Worm (Caenorhabditis elegans): ENCODE results near the gene H21P03.10.

Gene H21P03.10

DNA sequence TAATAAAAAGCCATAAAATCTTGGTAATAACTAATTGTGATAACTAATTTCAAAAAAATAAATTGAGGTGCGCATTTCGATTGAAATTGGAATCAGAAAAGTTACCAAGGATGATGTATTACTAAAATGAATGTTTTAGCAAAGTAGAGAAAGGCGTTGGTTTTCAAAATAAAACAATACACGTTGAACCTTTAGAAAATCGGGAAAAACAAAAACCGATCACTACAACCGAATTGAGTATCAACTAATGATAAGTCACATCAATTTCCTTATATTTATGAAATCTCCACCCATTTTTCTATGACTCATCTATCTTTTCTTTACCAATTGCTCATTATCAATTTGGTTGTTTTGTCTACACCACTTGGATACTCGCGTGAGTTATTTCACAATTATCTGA, at the start of gene H21P03.10:
Gene H21P03.10, plus strand, starts transcription at position 301 of the 400 bp plus-strand sequence.
- TF ChIP-seq unc-62 (GFP tag; optimal IDR thresholded peaks at IDR 0.05) = no peak

DNA sequence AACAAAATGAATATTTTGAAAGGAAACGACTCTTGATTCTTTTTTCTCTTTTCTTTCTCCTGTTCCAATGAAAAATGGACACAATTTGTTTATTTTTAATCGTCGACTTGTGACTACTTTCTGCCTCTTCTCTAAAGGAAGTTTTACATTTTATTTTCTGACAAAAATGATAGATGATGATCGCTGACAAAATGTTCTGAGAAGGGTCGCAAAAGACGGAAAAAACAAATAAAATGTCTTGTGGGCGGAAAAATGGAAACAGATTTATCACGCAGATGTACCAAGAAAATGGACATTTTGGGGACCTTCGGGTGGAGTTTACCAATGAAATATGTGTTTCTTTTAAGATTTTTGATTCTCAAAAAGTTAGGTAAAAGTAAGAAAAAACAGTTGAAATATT, 47.6 kb upstream of the H21P03.10 start:
- TF ChIP-seq unc-62 (GFP tag; optimal IDR thresholded peaks at IDR 0.05) = no peak

DNA sequence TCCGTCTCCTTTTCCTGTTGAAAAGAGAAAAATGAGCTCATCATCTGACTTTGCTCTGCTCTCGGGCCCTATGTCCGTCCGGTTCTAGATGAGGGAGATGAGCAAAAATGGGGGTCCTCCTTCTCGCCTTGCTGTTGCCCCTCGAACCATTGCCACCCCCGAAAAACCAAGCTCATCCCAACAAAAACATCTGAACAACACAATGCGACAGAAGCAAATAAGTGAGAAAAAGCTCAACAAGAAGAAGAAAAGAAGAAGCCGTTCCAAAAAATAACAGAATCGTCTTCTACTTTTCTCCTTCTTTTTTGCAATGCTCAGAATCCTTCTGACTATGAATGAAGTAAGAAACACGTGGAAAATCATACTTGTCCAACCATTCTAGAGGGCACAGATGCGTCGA, 44.7 kb upstream of the H21P03.10 start:
- TF ChIP-seq unc-62 (GFP tag; optimal IDR thresholded peaks at IDR 0.05) = no peak

DNA sequence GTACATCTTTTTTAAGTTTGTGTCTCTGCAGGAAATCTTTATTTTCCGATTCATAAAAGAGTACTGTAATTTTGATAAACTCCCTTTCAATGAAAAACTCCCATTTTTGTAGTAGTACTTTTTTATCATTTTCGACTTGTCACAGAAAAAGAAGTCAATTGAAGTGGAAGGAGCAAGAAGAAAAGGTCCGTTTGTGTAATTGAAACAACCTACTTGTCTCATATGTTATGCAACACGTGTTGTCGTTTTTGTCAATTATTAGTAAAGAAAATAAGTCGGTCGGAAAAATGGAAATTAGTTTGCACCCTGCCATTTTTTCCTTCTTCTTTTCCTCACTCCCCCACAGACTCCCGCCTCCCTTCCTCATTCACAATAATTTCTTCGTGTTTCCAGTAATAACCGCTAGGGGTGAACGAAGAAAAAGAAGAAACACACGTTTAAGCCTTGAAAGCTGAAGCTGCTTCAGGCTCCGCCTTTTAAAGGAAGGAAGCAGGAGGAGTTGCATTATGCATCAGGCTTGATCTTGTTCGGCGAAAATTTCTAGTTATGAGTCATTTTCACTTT, 41.7 kb upstream of the H21P03.10 start:
- no peak for TF ChIP-seq unc-62 (GFP tag; optimal IDR thresholded peaks at IDR 0.05)

DNA sequence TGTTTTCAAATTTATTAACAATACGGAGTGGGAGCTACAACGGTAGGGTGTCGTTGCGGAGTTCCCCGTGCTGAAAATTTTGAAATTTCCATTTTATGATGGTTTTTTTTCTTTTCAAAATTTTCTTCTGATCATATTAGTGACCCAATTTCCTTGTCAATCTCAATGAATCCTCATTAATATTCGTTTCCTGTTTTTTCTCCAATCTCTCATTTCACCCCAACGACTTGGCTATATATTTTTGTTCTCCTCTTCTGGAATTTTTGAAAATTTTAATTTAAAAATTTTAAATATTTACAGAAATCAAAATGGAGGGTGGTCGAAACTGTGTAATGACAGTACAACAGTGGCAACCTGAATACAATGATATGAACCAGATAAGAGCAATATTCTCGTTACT, 40.8 kb upstream of the H21P03.10 start, which contains the start of gene npr-3:
Gene npr-3, plus strand, starts transcription at position 301 of the 400 bp plus-strand sequence.
- no peak for TF ChIP-seq unc-62 (GFP tag; optimal IDR thresholded peaks at IDR 0.05)

DNA sequence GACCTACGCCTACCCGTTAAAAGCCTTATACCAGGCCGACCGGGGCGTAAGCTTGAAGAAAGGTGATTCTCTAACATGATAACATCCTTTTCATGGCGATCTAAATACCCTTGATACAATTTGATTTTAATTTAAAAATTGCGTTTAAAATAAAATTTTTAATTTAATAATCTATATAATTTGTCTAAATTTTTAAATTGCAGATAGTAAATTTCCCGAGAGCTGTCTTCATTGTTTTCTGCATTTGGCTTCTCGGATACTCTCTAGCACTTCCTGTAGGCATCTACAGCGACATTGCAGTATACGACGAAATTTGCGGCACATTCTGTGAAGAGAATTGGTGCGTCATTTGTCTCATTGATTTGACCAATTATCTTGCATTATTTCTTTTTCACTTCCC, 39.2 kb upstream of the H21P03.10 start:
- TF ChIP-seq unc-62 (GFP tag; optimal IDR thresholded peaks at IDR 0.05) = no peak

DNA sequence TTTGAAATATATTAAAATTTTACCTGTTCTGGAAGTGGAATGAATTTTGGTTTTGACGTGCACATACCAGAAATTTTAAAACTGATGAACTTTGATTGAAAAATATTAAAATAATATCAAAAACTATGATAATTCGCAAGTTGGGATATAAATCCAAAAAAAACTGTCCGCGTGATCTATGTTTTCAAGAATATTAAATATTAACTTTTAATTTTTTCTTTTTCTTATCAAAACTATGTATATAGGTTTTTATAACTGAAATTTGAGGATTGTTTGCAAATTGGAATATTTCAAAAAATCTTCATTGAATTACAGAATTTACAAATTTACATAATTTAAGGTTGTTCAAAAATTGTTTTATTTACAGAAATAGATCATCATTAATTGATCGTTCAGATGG, 35.4 kb upstream of the H21P03.10 start, which contains the start of gene C10C6.3:
Gene C10C6.3, minus strand, starts transcription at position 101 of the 400 bp plus-strand sequence.
- no peak for TF ChIP-seq unc-62 (GFP tag; optimal IDR thresholded peaks at IDR 0.05)

DNA sequence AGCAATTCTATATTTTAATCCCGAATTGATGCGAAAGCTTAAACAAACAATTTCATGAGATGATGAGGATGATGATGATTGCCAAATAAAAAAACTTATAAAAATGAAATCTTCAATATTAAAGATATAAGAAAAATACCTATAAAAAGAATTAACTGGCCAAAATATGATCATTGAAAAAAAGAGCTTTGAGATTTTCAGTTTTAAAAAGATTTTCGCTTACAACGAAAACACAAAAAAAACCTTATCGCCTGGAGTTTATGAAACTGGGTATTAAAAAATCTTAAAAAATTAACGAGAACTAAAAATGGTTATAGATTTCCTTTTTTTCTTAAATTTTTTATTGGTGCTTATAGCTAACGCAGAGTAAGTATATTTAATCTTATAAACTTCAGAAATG, 33.1 kb upstream of the H21P03.10 start, which contains the start of gene C10C6.7:
Gene C10C6.7, minus strand, starts transcription at position 101 of the 400 bp plus-strand sequence.
- TF ChIP-seq unc-62 (GFP tag; optimal IDR thresholded peaks at IDR 0.05) = no peak

DNA sequence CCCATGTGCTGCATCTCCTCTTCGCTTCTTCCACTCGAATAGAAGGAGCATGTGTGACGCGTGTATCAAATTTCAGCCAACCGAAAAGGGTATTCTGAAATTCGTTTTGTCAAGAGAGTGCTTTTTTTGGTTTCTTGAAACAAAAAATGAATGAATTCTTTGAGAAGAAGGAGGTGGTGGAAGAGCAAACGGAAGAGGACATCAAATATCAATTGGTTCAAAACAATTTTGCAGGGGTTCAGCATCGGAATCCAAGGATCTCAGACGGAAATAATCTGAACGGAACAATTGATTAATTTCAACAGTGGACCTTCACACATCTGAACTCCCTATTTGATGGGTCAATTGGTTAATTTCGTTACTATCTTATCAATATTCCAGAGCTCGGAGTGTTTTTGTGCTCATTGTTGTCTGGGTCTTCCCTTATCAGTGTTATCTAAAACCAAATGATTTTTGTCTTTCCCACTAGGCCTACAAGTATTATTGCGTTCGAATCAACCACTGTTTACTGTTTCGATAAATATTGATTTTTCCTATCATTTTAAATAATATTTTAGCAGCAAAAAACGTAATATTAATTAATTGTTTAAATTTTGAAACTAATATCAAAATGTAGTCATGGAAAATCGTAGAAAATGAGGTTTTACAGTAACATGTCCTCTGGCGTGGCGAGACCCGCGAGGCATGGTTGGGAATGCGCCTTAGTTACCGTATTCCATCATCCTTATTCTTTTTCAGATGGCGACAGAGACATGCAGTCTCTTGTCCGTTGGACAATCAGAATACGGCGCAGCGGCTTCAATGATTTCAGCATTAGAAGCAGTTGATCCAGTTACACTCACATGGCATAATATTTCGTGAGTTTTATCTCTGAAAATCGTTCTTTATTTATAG, 30.6 kb upstream of the H21P03.10 start, which contains the start of the genes C10C6.13 and wht-2:
Gene C10C6.13, minus strand, starts transcription at position 51 of the 894 bp plus-strand sequence.
Gene wht-2, plus strand, starts transcription at position 739 of the 894 bp plus-strand sequence.
- TF ChIP-seq unc-62 (GFP tag; optimal IDR thresholded peaks at IDR 0.05) = no peak

DNA sequence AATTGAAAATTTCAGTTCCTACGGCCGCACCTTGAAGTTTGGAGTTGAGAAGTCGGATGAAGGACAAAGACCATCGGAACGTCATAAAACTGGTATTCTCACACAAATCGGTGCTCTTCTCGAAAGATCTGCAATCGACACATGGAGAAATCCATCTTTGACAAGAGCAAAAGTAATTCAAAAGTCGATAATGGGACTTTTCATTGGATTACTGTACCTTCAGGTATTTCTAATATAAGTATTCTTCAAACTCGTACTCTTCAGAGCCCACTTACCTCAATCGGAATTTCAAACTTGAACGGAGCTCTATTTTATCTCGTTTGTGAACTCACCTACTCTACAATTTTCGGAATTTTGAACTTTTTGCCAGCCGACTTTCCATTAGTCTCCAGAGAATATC, 28.5 kb upstream of the H21P03.10 start:
- TF ChIP-seq unc-62 (GFP tag; optimal IDR thresholded peaks at IDR 0.05) = no peak

DNA sequence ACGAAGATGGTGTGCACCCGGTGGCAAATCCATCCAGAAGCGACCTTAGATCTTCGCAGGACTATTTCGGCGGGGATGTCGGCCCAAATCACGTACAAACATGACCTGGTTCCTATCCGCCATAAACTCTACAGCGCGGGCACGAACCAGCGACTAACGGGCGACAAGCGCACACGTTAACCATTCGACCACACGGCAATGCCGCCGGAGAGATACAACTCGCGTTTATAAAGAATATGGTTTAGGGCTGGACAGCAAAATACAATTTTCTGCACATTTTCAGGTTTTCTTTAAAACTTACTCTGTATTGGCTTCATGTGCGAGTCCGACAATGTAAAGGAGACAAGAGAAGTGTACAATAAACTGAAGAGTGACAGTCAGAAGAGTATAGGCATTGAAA, 26.5 kb upstream of the H21P03.10 start:
- TF ChIP-seq unc-62 (GFP tag; optimal IDR thresholded peaks at IDR 0.05) = no peak

DNA sequence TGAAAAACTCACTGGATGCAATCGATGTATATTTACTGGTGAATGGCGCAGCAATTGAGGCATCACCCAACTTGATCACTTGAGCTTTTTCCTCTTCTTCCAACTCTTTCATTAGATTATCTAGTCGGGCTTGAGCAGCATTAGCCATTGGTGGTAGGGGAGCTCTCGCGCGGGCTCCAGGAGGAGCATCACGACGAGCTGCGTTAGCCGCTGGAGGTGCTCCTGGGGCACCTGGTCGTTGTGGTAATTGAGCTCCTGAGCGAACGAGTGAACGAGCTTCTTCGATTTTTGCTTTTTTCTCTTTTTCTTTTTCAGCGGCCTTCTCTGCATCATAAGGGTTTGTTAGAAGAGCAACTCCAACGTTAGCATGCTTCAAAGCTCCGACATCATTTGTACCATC, 25.4 kb upstream of the H21P03.10 start:
- TF ChIP-seq unc-62 (GFP tag; optimal IDR thresholded peaks at IDR 0.05) = no peak

DNA sequence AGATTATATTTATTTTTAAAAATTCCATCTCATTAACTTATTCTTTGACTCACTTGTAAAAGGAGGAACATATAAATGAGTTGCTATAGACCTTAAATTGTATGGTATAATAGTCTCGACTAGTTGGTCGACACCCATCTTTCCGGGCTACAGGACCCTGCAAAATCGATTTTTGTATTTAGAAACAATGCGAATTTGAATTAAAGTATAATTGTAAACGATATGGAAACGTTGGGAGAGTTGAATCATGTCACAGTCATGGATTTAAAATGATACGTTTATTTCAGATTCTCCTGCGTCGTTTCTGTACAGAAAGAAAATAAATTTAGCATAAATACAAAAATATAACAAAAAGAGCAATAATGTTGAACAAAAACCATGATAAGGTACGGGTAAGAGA, 21.4 kb upstream of the H21P03.10 start, which contains the start of gene catp-8:
Gene catp-8, minus strand, starts transcription at position 157 of the 400 bp plus-strand sequence.
- no peak for TF ChIP-seq unc-62 (GFP tag; optimal IDR thresholded peaks at IDR 0.05)

DNA sequence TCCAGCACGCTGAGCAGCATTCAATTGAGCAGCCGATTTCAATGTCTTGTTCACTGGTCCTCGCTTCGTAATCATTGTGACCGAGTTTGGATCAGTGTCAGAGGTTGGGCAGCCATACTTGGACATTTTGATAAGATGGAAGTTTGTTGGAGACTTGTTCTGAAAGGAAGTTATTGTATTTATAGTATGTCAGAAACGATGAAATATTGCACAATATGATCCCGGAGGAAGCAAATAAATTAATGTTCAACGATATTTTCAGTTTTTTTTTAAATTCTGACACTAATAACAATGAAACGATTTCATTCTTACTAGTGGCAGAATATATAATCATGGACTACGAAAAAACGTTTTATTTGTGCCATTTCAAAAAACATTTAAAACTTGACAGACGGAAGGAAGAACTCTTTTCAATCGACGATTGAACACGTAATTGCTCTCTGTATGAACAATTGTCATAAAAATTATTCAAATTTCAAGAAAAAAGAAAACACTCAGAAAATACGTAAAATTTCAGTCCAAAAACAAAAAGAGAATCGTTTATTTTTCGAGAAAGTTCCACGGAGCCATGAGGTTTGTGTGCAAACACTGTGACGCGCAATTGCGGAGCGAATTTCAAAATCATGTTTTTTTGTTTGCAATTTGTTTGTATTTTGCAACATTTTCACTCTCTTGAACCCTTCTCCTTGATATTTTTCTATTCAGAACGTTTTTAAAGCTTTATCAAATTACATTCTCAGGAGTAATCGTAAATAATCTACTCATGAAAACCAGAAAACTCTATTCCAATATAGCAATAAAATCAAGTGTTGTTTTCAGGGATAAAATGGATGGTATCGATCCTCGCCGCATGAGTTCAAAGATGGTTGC, 20.3 kb upstream of the H21P03.10 start, which contains the start of the genes mbf-1 and nse-4:
Gene mbf-1, minus strand, starts transcription at position 343 of the 870 bp plus-strand sequence.
Gene nse-4, plus strand, starts transcription at position 820 of the 870 bp plus-strand sequence.
- TF ChIP-seq unc-62 (GFP tag; optimal IDR thresholded peaks at IDR 0.05) = no peak

DNA sequence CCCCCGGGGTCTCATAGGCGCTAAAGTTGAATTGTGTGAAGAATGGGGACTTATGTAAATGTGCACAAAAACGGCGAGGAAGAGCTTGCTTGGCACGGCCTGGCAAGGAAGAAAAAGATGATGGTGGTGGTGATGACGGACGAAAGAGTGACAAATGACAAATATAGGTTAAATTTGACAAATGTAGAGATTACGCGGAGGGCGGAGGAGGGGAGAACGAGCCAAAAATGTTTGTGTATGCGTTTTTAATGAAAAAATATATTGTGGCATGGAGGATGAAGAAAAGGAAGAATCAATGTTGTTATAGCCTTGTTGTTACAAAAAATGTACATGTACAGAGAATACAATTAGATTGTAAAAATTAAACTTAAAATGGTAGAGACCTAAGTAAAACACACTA, 13.7 kb upstream of the H21P03.10 start:
- no peak for TF ChIP-seq unc-62 (GFP tag; optimal IDR thresholded peaks at IDR 0.05)
